Worm (Caenorhabditis elegans): ENCODE data around the gene T07G12.3.

ce11 chrIV:10511432-10511831 lies 22.3 kb upstream of the T07G12.3 start:
- TF ChIP-seq drap-1 (GFP tag; optimal IDR thresholded peaks at IDR 0.05) (no peak), ztf-11 (tag; optimal IDR thresholded peaks at IDR 0.05) (no peak), unc-62 (GFP tag; optimal IDR thresholded peaks at IDR 0.05) (no peak), snpc-4 (tag; optimal IDR thresholded peaks at IDR 0.05) (no peak), nhr-12 (tag; optimal IDR thresholded peaks at IDR 0.05) (no peak), mep-1 (tag; optimal IDR thresholded peaks at IDR 0.05) (no peak), blmp-1 (tag; optimal IDR thresholded peaks at IDR 0.05) (no peak), sptf-1 (tag; optimal IDR thresholded peaks at IDR 0.05) (no peak), lin-13 (tag; optimal IDR thresholded peaks at IDR 0.05) (no peak), flh-1 (GFP tag; optimal IDR thresholded peaks at IDR 0.05) (no peak), nhr-76 (tag; optimal IDR thresholded peaks at IDR 0.05) (no peak), nhr-237 (tag; optimal IDR thresholded peaks at IDR 0.05) (no peak), lsy-2 (tag; optimal IDR thresholded peaks at IDR 0.05) (no peak)

Measured in whole organism, mixed stage, embryonic.